Worm (Caenorhabditis elegans) whole organism, L4 larva: Measurements from ENCODE around the gene mgrn-1.

Experiments used
- D1046.2 ChIP-seq: fragments of 200-800 bp; sonication (Bioruptor generic); IDR thresholded peaks from 2 replicates; pipeline ENCODE4 v1.3.6; 2022; ENCODE audit warnings: missing genetic modification characterization, missing compliant biosample characterization
- F10B5.3 ChIP-seq: sonication (generic microtip); optimal IDR thresholded peaks from 2 replicates; lab custom pipeline; 2016; ENCODE audit warnings: mild to moderate bottlenecking, missing genetic modification characterization, missing compliant biosample characterization
- F26F4.8 ChIP-seq: fragments of 200-800 bp; sonication (Bioruptor generic); conservative IDR thresholded peaks from 2 replicates; pipeline ENCODE4 v1.3.6; 2022; ENCODE audit warnings: missing genetic modification characterization, missing compliant biosample characterization
- R02D3.7 ChIP-seq: fragments of 150-350 bp; sonication (generic microtip); optimal IDR thresholded peaks from 3 replicates; lab custom pipeline; 2014; ENCODE audit warnings: missing biosample characterization, missing genetic modification characterization
- T26A8.4 ChIP-seq: fragments of 200-800 bp; sonication (Bioruptor generic); IDR thresholded peaks from 2 replicates; pipeline ENCODE4 v1.3.6; 2022; ENCODE audit warnings: missing genetic modification characterization, missing compliant biosample characterization
- Y75B8A.6 ChIP-seq: fragments of 200-800 bp; sonication (Bioruptor generic); IDR thresholded peaks from 2 replicates; pipeline ENCODE4 v1.3.6; 2022; ENCODE audit warnings: missing genetic modification reagents, missing genetic modification characterization, missing compliant biosample characterization
- aha-1 ChIP-seq: fragments of 150-350 bp; peaks from one replicate; lab custom pipeline; 2014; ENCODE audit warnings: missing biosample characterization, missing genetic modification characterization
- attf-4 ChIP-seq: sonication (generic microtip); optimal IDR thresholded peaks from 3 replicates; lab custom pipeline; 2017; ENCODE audit warnings: missing biosample characterization, missing genetic modification characterization
- ceh-20 ChIP-seq: fragments of 200-800 bp; sonication (Bioruptor generic); IDR thresholded peaks from 2 replicates; pipeline ENCODE4 v1.3.6; 2022; ENCODE audit warnings: missing genetic modification reagents, missing genetic modification characterization, missing compliant biosample characterization
- ceh-28 ChIP-seq: fragments of 150-350 bp; optimal IDR thresholded peaks from 2 replicates; lab custom pipeline; 2014; ENCODE audit warnings: missing biosample characterization, missing genetic modification reagents, missing genetic modification characterization
- ceh-44 ChIP-seq: fragments of 200-800 bp; sonication (Bioruptor generic); IDR thresholded peaks from 2 replicates; pipeline ENCODE4 v1.3.6; 2022; ENCODE audit warnings: missing genetic modification reagents, missing genetic modification characterization, missing compliant biosample characterization
- ctbp-1 ChIP-seq: fragments of 200-800 bp; sonication (Bioruptor generic); IDR thresholded peaks from 2 replicates; pipeline ENCODE4 v1.3.6; 2022; ENCODE audit warnings: missing genetic modification reagents, missing genetic modification characterization, missing compliant biosample characterization
- daf-12 ChIP-seq: fragments of 150-350 bp; optimal IDR thresholded peaks from 2 replicates; lab custom pipeline; 2014; ENCODE audit warnings: missing biosample characterization, missing genetic modification reagents, missing genetic modification characterization
- daf-19 ChIP-seq: fragments of 200-800 bp; sonication (Bioruptor generic); conservative IDR thresholded peaks from 2 replicates; pipeline ENCODE4 v1.3.6; 2022; ENCODE audit warnings: missing genetic modification characterization, missing compliant biosample characterization
- dmd-6 ChIP-seq: fragments of 200-800 bp; sonication (Bioruptor generic); IDR thresholded peaks from 2 replicates; pipeline ENCODE4 v1.3.6; 2022; ENCODE audit warnings: missing genetic modification reagents, missing genetic modification characterization, missing compliant biosample characterization
- dmd-9 ChIP-seq: fragments of 200-800 bp; sonication (Bioruptor generic); IDR thresholded peaks from 2 replicates; pipeline ENCODE4 v1.3.6; 2022; ENCODE audit warnings: missing genetic modification reagents, missing genetic modification characterization, missing compliant biosample characterization
- dpl-1 ChIP-seq: fragments of 150-350 bp; optimal IDR thresholded peaks from 2 replicates; lab custom pipeline; 2014; ENCODE audit warnings: missing biosample characterization, missing genetic modification reagents, missing genetic modification characterization
- duxl-1 ChIP-seq: sonication (generic microtip); optimal IDR thresholded peaks from 2 replicates; lab custom pipeline; 2016; ENCODE audit warnings: mild to moderate bottlenecking, missing genetic modification characterization, moderate library complexity, missing compliant biosample characterization; ENCODE audit not compliant: poor library complexity
- egl-43 ChIP-seq: fragments of 200-800 bp; sonication (Bioruptor generic); IDR thresholded peaks from 2 replicates; pipeline ENCODE4 v1.3.6; 2022; ENCODE audit warnings: missing genetic modification reagents, missing genetic modification characterization, missing compliant biosample characterization
- hif-1 ChIP-seq, 2 experiments: sonication (generic microtip); optimal IDR thresholded peaks; 2 replicates each; lab custom pipeline; 2016 to 2017; ENCODE audit warnings: missing compliant biosample characterization in 2 of 2, missing genetic modification characterization in 2 of 2, missing genetic modification reagents in 2 of 2, missing genotype in 2 of 2, mild to moderate bottlenecking in 1 of 2
- hmg-1.1 ChIP-seq: fragments of 200-800 bp; sonication (Bioruptor generic); IDR thresholded peaks from 2 replicates; pipeline ENCODE4 v1.3.6; 2022; ENCODE audit warnings: missing genetic modification reagents, missing genetic modification characterization, missing compliant biosample characterization
- lim-7 ChIP-seq: fragments of 200-800 bp; sonication (Bioruptor generic); IDR thresholded peaks from 2 replicates; pipeline ENCODE4 v1.3.6; 2022; ENCODE audit warnings: missing genetic modification characterization, missing compliant biosample characterization
- lin-1 ChIP-seq: fragments of 200-800 bp; sonication (Bioruptor generic); IDR thresholded peaks from 2 replicates; pipeline ENCODE4 v1.3.6; 2022; ENCODE audit warnings: missing genetic modification reagents, missing genetic modification characterization, missing compliant biosample characterization
- lin-15B ChIP-seq: fragments of 150-350 bp; sonication (generic microtip); optimal IDR thresholded peaks from 3 replicates; lab custom pipeline; 2014; ENCODE audit warnings: missing biosample characterization, missing genetic modification characterization
- lir-3 ChIP-seq: sonication (generic microtip); optimal IDR thresholded peaks from 2 replicates; lab custom pipeline; 2016; ENCODE audit warnings: mild to moderate bottlenecking, missing genetic modification characterization, missing compliant biosample characterization
- madf-5 ChIP-seq, 2 experiments: fragments of 200-800 bp; sonication (Bioruptor generic); IDR thresholded peaks; 2 replicates each; pipeline ENCODE4 v1.3.6; 2022; ENCODE audit warnings: missing compliant biosample characterization in 2 of 2, missing genetic modification characterization in 2 of 2
- mxl-2 ChIP-seq: fragments of 200-800 bp; sonication (Bioruptor generic); conservative IDR thresholded peaks from 2 replicates; pipeline ENCODE4 v1.3.6; 2022; ENCODE audit warnings: missing genetic modification reagents, missing genetic modification characterization, missing compliant biosample characterization
- mxl-3 ChIP-seq: fragments of 200-800 bp; sonication (Bioruptor generic); optimal IDR thresholded peaks from 2 replicates; lab custom pipeline; 2018; ENCODE audit warnings: mild to moderate bottlenecking, missing genetic modification characterization, missing compliant biosample characterization
- nhr-10 ChIP-seq: fragments of 150-350 bp; optimal IDR thresholded peaks from 2 replicates; lab custom pipeline; 2014; ENCODE audit warnings: missing biosample characterization, missing genetic modification characterization
- nhr-111 ChIP-seq: fragments of 200-800 bp; sonication (Bioruptor generic); optimal IDR thresholded peaks from 2 replicates; lab custom pipeline; 2018; ENCODE audit warnings: mild to moderate bottlenecking, missing genetic modification characterization, missing compliant biosample characterization
- nhr-237 ChIP-seq: sonication (generic microtip); optimal IDR thresholded peaks from 2 replicates; lab custom pipeline; 2017; ENCODE audit warnings: missing biosample characterization, missing genetic modification characterization
- nhr-41 ChIP-seq: fragments of 200-800 bp; sonication (Bioruptor generic); IDR thresholded peaks from 2 replicates; pipeline ENCODE4 v1.3.6; 2022; ENCODE audit warnings: missing genetic modification reagents, missing genetic modification characterization, missing compliant biosample characterization
- nhr-6 ChIP-seq: fragments of 150-350 bp; optimal IDR thresholded peaks from 2 replicates; lab custom pipeline; 2014; ENCODE audit warnings: missing biosample characterization, missing genetic modification characterization
- nhr-76 ChIP-seq: fragments of 150-350 bp; optimal IDR thresholded peaks from 2 replicates; lab custom pipeline; 2014; ENCODE audit warnings: missing biosample characterization, missing genetic modification characterization
- pha-4 ChIP-seq, 2 experiments: fragments of 150-350 bp in 1 of 2; fragments of 200-800 bp in 1 of 2; sonication (Bioruptor generic) in 1 of 2; IDR thresholded peaks in 1 of 2; optimal IDR thresholded peaks in 1 of 2; 2 replicates each; pipeline versions ENCODE4 v1.3.6 to Lab custom; 2014 to 2022; ENCODE audit warnings: missing genetic modification characterization in 2 of 2, missing genetic modification reagents in 2 of 2, missing biosample characterization in 1 of 2, missing compliant biosample characterization in 1 of 2
- spr-1 ChIP-seq: sonication (generic microtip); optimal IDR thresholded peaks from 2 replicates; lab custom pipeline; 2016; ENCODE audit warnings: mild to moderate bottlenecking, missing genetic modification characterization, missing compliant biosample characterization
- spr-3 ChIP-seq: fragments of 200-800 bp; sonication (Bioruptor generic); optimal IDR thresholded peaks from 2 replicates; lab custom pipeline; 2018; ENCODE audit warnings: mild to moderate bottlenecking, missing genetic modification characterization, missing compliant biosample characterization
- tag-97 ChIP-seq: fragments of 200-800 bp; sonication (Bioruptor generic); IDR thresholded peaks from 2 replicates; pipeline ENCODE4 v1.3.6; 2022; ENCODE audit warnings: missing genetic modification characterization, missing compliant biosample characterization
- unc-62 ChIP-seq, 3 experiments: fragments of 150-350 bp in 1 of 3; sonication (generic microtip); optimal IDR thresholded peaks in 2 of 3; peaks in 1 of 3; 1 replicate in 1 of 3; 2 replicates in 2 of 3; lab custom pipeline; 2014 to 2017; ENCODE audit warnings: missing biosample characterization in 3 of 3, missing genetic modification characterization in 3 of 3, missing genetic modification reagents in 3 of 3, missing genotype in 1 of 3
- zfp-3 ChIP-seq: fragments of 200-800 bp; sonication (Bioruptor generic); conservative IDR thresholded peaks from 2 replicates; pipeline ENCODE4 v1.3.6; 2022; ENCODE audit warnings: missing genetic modification reagents, missing genetic modification characterization, missing compliant biosample characterization
- zip-11 ChIP-seq: fragments of 200-800 bp; sonication (Bioruptor generic); IDR thresholded peaks from 2 replicates; pipeline ENCODE4 v1.3.6; 2022; ENCODE audit warnings: missing genetic modification characterization, missing compliant biosample characterization

mgrn-1 gene

ce11 chrX:14312416-14312815 is 933 bp upstream of the mgrn-1 start (continued):
- TF ChIP-seq nhr-10 (tag; lab: Kevin White, UChicago), result peak; percentile 15

ce11 chrX:14309656-14310055 is 1.8 kb downstream of the mgrn-1 start:
- TF ChIP-seq madf-5 (GFP tag; IDR thresholded peaks at IDR 0.05; lab: Robert Waterston, UW) (no peak), unc-62 (GFP tag; optimal IDR thresholded peaks at IDR 0.05 in 1 of 2; lab: Kevin White, UChicago) (peak in 1 of 2 experiments; percentile 92), unc-62 (tag; optimal IDR thresholded peaks at IDR 0.05; lab: Kevin White, UChicago) (no peak)

DNA sequence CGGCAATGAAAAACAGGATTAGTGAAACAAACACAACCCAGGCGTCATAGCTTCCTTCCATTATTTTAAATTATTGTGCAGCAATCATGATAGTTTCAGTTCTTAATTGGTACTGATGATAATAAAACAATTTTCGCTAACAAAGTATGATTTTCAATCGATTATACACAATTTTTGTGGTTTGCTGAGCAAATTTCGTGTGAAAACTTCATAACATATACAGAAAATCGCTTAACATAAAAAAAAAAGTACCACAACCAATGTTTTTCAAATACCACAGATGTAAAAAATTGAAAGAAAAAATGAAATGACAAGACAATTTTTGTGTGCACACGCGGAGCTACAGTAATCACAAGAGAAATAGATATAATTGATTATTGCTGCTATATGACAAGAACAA is 3.8 kb downstream of the mgrn-1 start, which contains the start of gene gphr-2:
Gene gphr-2 (minus strand): TSS at position 101 of the 400 bp plus-strand sequence.
- TF ChIP-seq aha-1 (tag; lab: Kevin White, UChicago) (peak; percentile 51), lin-15B (tag; lab: Kevin White, UChicago) (no peak), ctbp-1 (GFP tag; lab: Robert Waterston, UW) (no peak), D1046.2 (GFP tag; lab: Robert Waterston, UW) (no peak), spr-3 (GFP tag; lab: Kevin White, UChicago) (no peak), R02D3.7 (tag; lab: Kevin White, UChicago) (no peak), dmd-6 (GFP tag; lab: Robert Waterston, UW) (no peak)

DNA sequence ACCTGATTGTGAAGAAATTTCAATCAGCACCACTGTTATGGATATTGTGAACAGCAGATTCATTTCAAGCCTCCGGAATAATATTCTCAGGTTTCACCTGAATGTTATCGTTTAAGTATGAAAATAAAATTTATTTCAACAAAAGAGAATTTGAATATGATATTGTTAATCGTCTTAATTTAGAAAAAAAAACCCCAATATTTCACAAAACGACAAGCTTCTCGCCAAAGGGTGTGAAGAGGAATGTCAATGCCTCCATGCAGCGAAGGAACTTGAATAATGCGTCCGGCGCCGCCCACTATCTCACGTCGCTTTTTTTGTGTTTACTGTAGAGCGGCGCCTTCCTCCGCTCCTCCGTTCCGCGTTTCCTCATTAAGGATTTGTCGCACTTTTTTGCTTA is 8.4 kb downstream of the mgrn-1 start, which contains the start of gene C11H1.5:
Gene C11H1.5 (minus strand): TSS at position 101 of the 400 bp plus-strand sequence.
- no peak for TF ChIP-seq nhr-6 (tag; lab: Kevin White, UChicago)
- TF ChIP-seq unc-62 (GFP tag; optimal IDR thresholded peaks at IDR 0.05 in 1 of 2; lab: Kevin White, UChicago), result peak in 1 of 2 experiments; percentile 37
- TF ChIP-seq unc-62 (tag; optimal IDR thresholded peaks at IDR 0.05; lab: Kevin White, UChicago), result no peak

ce11 chrX:14297209-14297608 is 14.3 kb downstream of the mgrn-1 start:
- TF ChIP-seq lin-15B (tag; lab: Kevin White, UChicago), result no peak
- TF ChIP-seq duxl-1 (tag; lab: Kevin White, UChicago), result peak; percentile 69
- TF ChIP-seq attf-4, result no peak
- no peak for TF ChIP-seq F10B5.3 (tag; lab: Kevin White, UChicago)
- peak; percentile 31 for TF ChIP-seq spr-1
- TF ChIP-seq ceh-20, result peak; percentile 79
- no peak for TF ChIP-seq daf-19 (GFP tag; lab: Robert Waterston, UW)
- no peak for TF ChIP-seq nhr-76 (tag; lab: Kevin White, UChicago)
- TF ChIP-seq pha-4 (GFP tag; IDR thresholded peaks at IDR 0.05; lab: Robert Waterston, UW), result no peak
- TF ChIP-seq pha-4 (tag; optimal IDR thresholded peaks at IDR 0.05; lab: Kevin White, UChicago), result peak; percentile 10
- no peak for TF ChIP-seq zip-11 (GFP tag; lab: Robert Waterston, UW)
- peak; percentile 46; the same call in 1 of the 2 replicates for TF ChIP-seq lim-7 (GFP tag; lab: Robert Waterston, UW)
- no peak for TF ChIP-seq tag-97 (GFP tag; lab: Robert Waterston, UW)
- TF ChIP-seq ceh-44 (GFP tag; lab: Robert Waterston, UW), result no peak
- TF ChIP-seq F26F4.8 (GFP tag; lab: Robert Waterston, UW), result no peak
- peak; percentile 61 for TF ChIP-seq dpl-1 (GFP tag; lab: Kevin White, UChicago)
- TF ChIP-seq nhr-237 (tag; lab: Kevin White, UChicago), result no peak
- peak; percentile 34 to 65 for TF ChIP-seq hif-1 (tag; optimal IDR thresholded peaks at IDR 0.05; lab: Kevin White, UChicago)
- 0 out of 4 replicates have a peak, but pooled peaks of 1 of the 2 experiments have one; percentile 48 for TF ChIP-seq madf-5 (GFP tag; IDR thresholded peaks at IDR 0.05; lab: Robert Waterston, UW)
- peak; percentile 83 for TF ChIP-seq ceh-28 (tag; lab: Kevin White, UChicago)
- no peak for TF ChIP-seq nhr-41 (GFP tag; lab: Robert Waterston, UW)
- no peak for TF ChIP-seq daf-12 (tag; lab: Kevin White, UChicago)
- TF ChIP-seq hmg-1.1 (GFP tag; lab: Robert Waterston, UW), result peak; percentile 73
- no peak for TF ChIP-seq mxl-2 (GFP tag; lab: Robert Waterston, UW)
- TF ChIP-seq nhr-10 (tag; lab: Kevin White, UChicago), result no peak
- no peak for TF ChIP-seq nhr-111
- TF ChIP-seq Y75B8A.6 (GFP tag; lab: Robert Waterston, UW), result no peak
- TF ChIP-seq zfp-3, result no peak
- TF ChIP-seq egl-43 (GFP tag; lab: Robert Waterston, UW), result peak; percentile 79
- peak; percentile 29; the same call in 1 of the 2 replicates for TF ChIP-seq lin-1 (GFP tag; lab: Robert Waterston, UW)
- TF ChIP-seq dmd-9 (GFP tag; lab: Robert Waterston, UW), result no peak
- 0 out of 2 replicates have a peak, but pooled peaks have one; percentile 61 for TF ChIP-seq T26A8.4 (GFP tag; lab: Robert Waterston, UW)
- TF ChIP-seq mxl-3 (GFP tag; lab: Kevin White, UChicago), result peak; percentile 39
- no peak for TF ChIP-seq lir-3
